Worm (Caenorhabditis elegans) whole organism, L3 larva: ENCODE measurements around the gene tmem-138.

ENCODE experiments used
- ZK546.5 ChIP-seq: sonication (generic microtip); optimal IDR thresholded peaks from 2 replicates; lab custom pipeline; 2017; ENCODE audit warnings: missing biosample characterization, missing genetic modification characterization
- aly-2 ChIP-seq: fragments of 150-350 bp; optimal IDR thresholded peaks from 2 replicates; lab custom pipeline; 2014; ENCODE audit warnings: missing biosample characterization, missing genetic modification characterization
- ceh-16 ChIP-seq: sonication (generic microtip); optimal IDR thresholded peaks from 2 replicates; lab custom pipeline; 2017; ENCODE audit warnings: missing biosample characterization, missing genetic modification characterization
- ceh-28 ChIP-seq: fragments of 150-350 bp; optimal IDR thresholded peaks from 2 replicates; lab custom pipeline; 2014; ENCODE audit warnings: missing biosample characterization, missing genetic modification reagents, missing genetic modification characterization
- ceh-82 ChIP-seq: fragments of 150-350 bp; optimal IDR thresholded peaks from 2 replicates; lab custom pipeline; 2014; ENCODE audit warnings: missing biosample characterization, missing genetic modification characterization
- egl-5 ChIP-seq: fragments of 150-350 bp; optimal IDR thresholded peaks from 2 replicates; lab custom pipeline; 2017; ENCODE audit warnings: missing biosample characterization, missing genetic modification reagents, missing genetic modification characterization, inconsistent platforms
- elt-2 ChIP-seq: sonication (generic microtip); optimal IDR thresholded peaks from 2 replicates; lab custom pipeline; 2016; ENCODE audit warnings: missing genetic modification reagents, mild to moderate bottlenecking, missing genetic modification characterization, missing compliant biosample characterization
- elt-3 ChIP-seq, 3 experiments: fragments of 150-350 bp in 1 of 3; sonication (generic microtip) in 2 of 3; optimal IDR thresholded peaks; 2 replicates in 2 of 3; 4 replicates in 1 of 3; lab custom pipeline; 2014 to 2017; ENCODE audit warnings: missing biosample characterization in 3 of 3, missing genetic modification characterization in 3 of 3
- eor-1 ChIP-seq, 2 experiments: fragments of 150-350 bp; optimal IDR thresholded peaks; 2 replicates each; lab custom pipeline; 2014 to 2018; ENCODE audit warnings: missing biosample characterization in 2 of 2, missing genetic modification characterization in 2 of 2
- fkh-10 ChIP-seq: sonication (generic microtip); optimal IDR thresholded peaks from 2 replicates; lab custom pipeline; 2017; ENCODE audit warnings: missing biosample characterization, missing genetic modification reagents, missing genetic modification characterization
- fkh-2 ChIP-seq: fragments of 150-350 bp; optimal IDR thresholded peaks from 2 replicates; lab custom pipeline; 2014; ENCODE audit warnings: missing biosample characterization, missing genetic modification reagents, missing genetic modification characterization
- hmg-11 ChIP-seq: sonication (generic microtip); optimal IDR thresholded peaks from 2 replicates; lab custom pipeline; 2016; ENCODE audit warnings: missing genetic modification characterization, missing compliant biosample characterization
- jun-1 ChIP-seq: fragments of 150-350 bp; optimal IDR thresholded peaks from 2 replicates; lab custom pipeline; 2014; ENCODE audit warnings: missing biosample characterization, missing genetic modification reagents, missing genetic modification characterization
- lin-15B ChIP-seq: fragments of 150-350 bp; optimal IDR thresholded peaks from 2 replicates; lab custom pipeline; 2014; ENCODE audit warnings: missing biosample characterization, missing genetic modification characterization
- lin-39 ChIP-seq: fragments of 150-350 bp; optimal IDR thresholded peaks from 2 replicates; lab custom pipeline; 2018; ENCODE audit warnings: missing biosample characterization, missing genetic modification reagents, missing genetic modification characterization
- lsy-12 ChIP-seq: sonication (generic microtip); optimal IDR thresholded peaks from 2 replicates; lab custom pipeline; 2016; ENCODE audit warnings: mild to moderate bottlenecking, missing genetic modification characterization, missing compliant biosample characterization
- mdl-1 ChIP-seq: fragments of 150-350 bp; optimal IDR thresholded peaks from 2 replicates; lab custom pipeline; 2014; ENCODE audit warnings: missing biosample characterization, missing genetic modification characterization
- mml-1 ChIP-seq: fragments of 150-350 bp; sonication (generic microtip); optimal IDR thresholded peaks from 3 replicates; lab custom pipeline; 2014; ENCODE audit warnings: missing biosample characterization, missing genetic modification characterization
- nfya-1 ChIP-seq: sonication (generic microtip); optimal IDR thresholded peaks from 2 replicates; lab custom pipeline; 2017; ENCODE audit warnings: missing genetic modification characterization, mild to moderate bottlenecking, missing compliant biosample characterization, antibody characterized with exemption, moderate library complexity; ENCODE audit not compliant: insufficient read depth
- nhr-11 ChIP-seq: fragments of 150-350 bp; optimal IDR thresholded peaks from 2 replicates; lab custom pipeline; 2014; ENCODE audit warnings: missing biosample characterization, missing genetic modification characterization
- nhr-23 ChIP-seq: fragments of 150-350 bp; optimal IDR thresholded peaks from 2 replicates; lab custom pipeline; 2014; ENCODE audit warnings: missing biosample characterization, missing genetic modification reagents, missing genetic modification characterization
- nhr-237 ChIP-seq: fragments of 150-350 bp; optimal IDR thresholded peaks from 2 replicates; lab custom pipeline; 2014; ENCODE audit warnings: missing biosample characterization, missing genetic modification characterization
- nhr-25 ChIP-seq: sonication (generic microtip); optimal IDR thresholded peaks from 2 replicates; lab custom pipeline; 2017; ENCODE audit warnings: missing biosample characterization, missing genetic modification characterization
- nhr-28 ChIP-seq: fragments of 150-350 bp; optimal IDR thresholded peaks from 2 replicates; lab custom pipeline; 2014; ENCODE audit warnings: missing biosample characterization, missing genetic modification characterization
- nhr-43 ChIP-seq: sonication (generic microtip); optimal IDR thresholded peaks from 2 replicates; lab custom pipeline; 2016; ENCODE audit warnings: mild to moderate bottlenecking, missing genetic modification characterization, missing compliant biosample characterization; ENCODE audit not compliant: poor library complexity, severe bottlenecking
- nhr-67 ChIP-seq: fragments of 150-350 bp; optimal IDR thresholded peaks from 2 replicates; lab custom pipeline; 2014; ENCODE audit warnings: missing biosample characterization, missing genetic modification characterization
- nhr-76 ChIP-seq: fragments of 150-350 bp; sonication (generic microtip); optimal IDR thresholded peaks from 5 replicates; lab custom pipeline; 2014; ENCODE audit warnings: missing biosample characterization, missing genetic modification characterization
- nhr-77 ChIP-seq: fragments of 150-350 bp; optimal IDR thresholded peaks from 2 replicates; lab custom pipeline; 2014; ENCODE audit warnings: missing biosample characterization, missing genetic modification characterization
- pha-4 ChIP-seq: fragments of 150-350 bp; optimal IDR thresholded peaks from 2 replicates; lab custom pipeline; 2014; ENCODE audit warnings: missing biosample characterization, missing genetic modification reagents, missing genetic modification characterization
- pqm-1 ChIP-seq: fragments of 150-350 bp; optimal IDR thresholded peaks from 2 replicates; lab custom pipeline; 2017; ENCODE audit warnings: missing biosample characterization, missing genetic modification characterization, inconsistent platforms
- sea-2 ChIP-seq: fragments of 150-350 bp; sonication (generic microtip); optimal IDR thresholded peaks from 4 replicates; lab custom pipeline; 2014; ENCODE audit warnings: missing biosample characterization, missing genetic modification reagents, missing genetic modification characterization
- skn-1 ChIP-seq: fragments of 150-350 bp; optimal IDR thresholded peaks from 2 replicates; lab custom pipeline; 2014; ENCODE audit warnings: missing biosample characterization, missing genetic modification characterization
- snpc-4 ChIP-seq: fragments of 150-350 bp; optimal IDR thresholded peaks from 2 replicates; lab custom pipeline; 2014; ENCODE audit warnings: missing biosample characterization, missing genetic modification characterization
- tbx-2 ChIP-seq: sonication (generic microtip); optimal IDR thresholded peaks from 2 replicates; lab custom pipeline; 2016; ENCODE audit warnings: mild to moderate bottlenecking, missing genetic modification characterization, missing compliant biosample characterization
- unc-62 ChIP-seq: fragments of 150-350 bp; sonication (generic microtip); optimal IDR thresholded peaks from 4 replicates; lab custom pipeline; 2014; ENCODE audit warnings: missing biosample characterization, missing genetic modification reagents, missing genetic modification characterization
- zag-1 ChIP-seq: fragments of 150-350 bp; optimal IDR thresholded peaks from 2 replicates; lab custom pipeline; 2014; ENCODE audit warnings: missing biosample characterization, missing genetic modification characterization
- ztf-11 ChIP-seq: fragments of 150-350 bp; optimal IDR thresholded peaks from 2 replicates; lab custom pipeline; 2014; ENCODE audit warnings: missing biosample characterization, missing genetic modification characterization
- ztf-4 ChIP-seq: fragments of 150-350 bp; optimal IDR thresholded peaks from 2 replicates; lab custom pipeline; 2014; ENCODE audit warnings: missing biosample characterization, missing genetic modification characterization

Gene tmem-138

DNA sequence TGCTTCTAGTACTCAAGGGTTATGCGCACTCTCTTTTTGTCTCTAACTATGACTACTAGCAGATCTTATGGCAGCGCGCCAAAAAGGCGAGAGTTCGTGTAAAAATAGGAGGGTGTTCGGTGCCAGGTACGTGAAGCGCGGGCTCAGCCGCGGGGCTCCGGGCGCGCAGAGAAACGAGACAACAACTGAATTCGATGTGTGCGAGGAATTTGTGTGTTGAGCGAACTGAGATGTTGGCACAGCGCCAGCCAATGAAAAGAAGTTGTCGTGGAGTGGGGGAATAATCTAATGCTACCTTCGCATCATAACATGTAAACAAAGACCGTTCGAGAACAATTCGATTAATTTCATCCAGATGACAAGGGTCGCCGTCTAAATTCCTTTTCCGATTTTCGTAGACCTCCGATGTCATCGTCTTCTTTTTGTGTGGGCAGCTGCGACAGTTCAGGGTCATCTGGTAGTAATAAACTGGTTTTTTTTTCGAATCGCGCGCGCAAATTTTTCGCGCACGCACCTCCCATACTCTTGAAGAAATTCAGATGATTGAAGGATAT is 25.6 kb upstream of the tmem-138 start (continued):
- no peak for TF ChIP-seq pqm-1 (tag; lab: Kevin White, UChicago)
- peak; percentile 60 for TF ChIP-seq egl-5 (tag; lab: Kevin White, UChicago)
- TF ChIP-seq fkh-10 (GFP tag; lab: Kevin White, UChicago) = peak; percentile 47

ce11 chrII:8135953-8136352 is 21.2 kb upstream of the tmem-138 start:
- TF ChIP-seq elt-3 (tag; optimal IDR thresholded peaks at IDR 0.05; lab: Kevin White, UChicago) (no peak), ztf-4 (tag; lab: Kevin White, UChicago) (no peak), unc-62 (GFP tag; lab: Kevin White, UChicago) (no peak), ceh-28 (tag; lab: Kevin White, UChicago) (no peak), skn-1 (tag; lab: Kevin White, UChicago) (no peak), mdl-1 (tag; lab: Kevin White, UChicago) (no peak), aly-2 (tag; lab: Kevin White, UChicago) (no peak), ZK546.5 (tag; lab: Kevin White, UChicago) (no peak), fkh-10 (GFP tag; lab: Kevin White, UChicago) (no peak), snpc-4 (tag; lab: Kevin White, UChicago) (no peak), lsy-12 (no peak), ceh-82 (no peak), nhr-237 (tag; lab: Kevin White, UChicago) (no peak), nhr-23 (tag; lab: Kevin White, UChicago) (no peak)

DNA sequence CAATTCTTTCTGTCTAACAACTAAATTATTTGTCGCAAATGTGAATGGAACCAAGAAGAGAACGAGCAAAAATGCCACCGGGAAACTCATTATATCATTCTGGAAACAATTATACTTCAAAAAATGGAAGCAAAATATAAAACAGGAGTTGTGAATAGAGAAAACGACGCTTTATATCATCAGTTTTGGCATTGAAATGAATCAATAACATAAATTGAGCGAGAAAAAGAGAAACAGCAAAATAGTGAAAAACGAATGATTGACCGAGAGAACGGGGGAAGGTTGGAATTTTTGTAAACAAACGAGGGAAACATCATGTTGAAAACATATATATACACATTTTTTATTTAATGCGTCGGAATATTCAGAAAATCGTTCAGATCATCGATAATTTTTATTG is 20.3 kb upstream of the tmem-138 start, which contains the start of gene ctns-1:
Gene ctns-1 (minus strand): TSS at position 101 of the 400 bp plus-strand sequence.
- TF ChIP-seq pha-4 (tag; lab: Kevin White, UChicago) = peak; percentile 30
- no peak for TF ChIP-seq tbx-2 (tag; lab: Kevin White, UChicago)
- TF ChIP-seq, all 47 proteins: peak for 1

DNA sequence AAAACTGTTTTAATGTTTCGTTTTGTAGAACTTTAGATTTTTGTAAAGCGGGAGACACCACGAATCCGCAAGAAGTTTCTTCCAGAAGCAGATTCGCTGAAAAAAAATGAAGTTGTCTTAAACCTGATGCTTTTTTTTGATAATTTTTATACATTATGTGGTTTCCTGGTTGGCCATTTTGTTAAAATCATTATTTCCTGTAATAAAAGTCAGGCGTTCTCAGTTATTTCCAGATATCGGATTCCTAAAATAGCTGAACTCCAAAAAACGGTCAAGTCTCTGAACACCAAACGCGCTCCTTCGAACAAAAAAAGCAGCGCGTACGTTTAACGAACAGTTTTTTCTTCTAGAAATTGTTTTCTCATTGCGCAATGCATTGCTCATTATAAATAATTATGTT is 19.7 kb upstream of the tmem-138 start:
- no peak for TF ChIP-seq ceh-16 (tag; lab: Kevin White, UChicago)
- peak; percentile 53 for TF ChIP-seq pha-4 (tag; lab: Kevin White, UChicago)
- no peak for TF ChIP-seq nhr-11
- no peak for TF ChIP-seq sea-2 (GFP tag; lab: Kevin White, UChicago)
- no peak for TF ChIP-seq zag-1 (tag; lab: Kevin White, UChicago)
- TF ChIP-seq eor-1 (tag; optimal IDR thresholded peaks at IDR 0.05; lab: Kevin White, UChicago) = no peak
- no peak for TF ChIP-seq unc-62 (GFP tag; lab: Kevin White, UChicago)
- TF ChIP-seq ceh-82 = no peak
- TF ChIP-seq elt-2 (tag; lab: Kevin White, UChicago) = no peak
- no peak for TF ChIP-seq nhr-237 (tag; lab: Kevin White, UChicago)
- TF ChIP-seq ztf-4 (tag; lab: Kevin White, UChicago) = no peak
- TF ChIP-seq nhr-28 (tag; lab: Kevin White, UChicago) = no peak
- no peak for TF ChIP-seq fkh-2 (tag; lab: Kevin White, UChicago)
- TF ChIP-seq mml-1 (tag; lab: Kevin White, UChicago) = no peak
- peak; percentile 26 for TF ChIP-seq nfya-1 (tag; lab: Kevin White, UChicago)
- TF ChIP-seq lin-39 = no peak
- TF ChIP-seq jun-1 = no peak
- peak; percentile 31 for TF ChIP-seq lin-15B
- TF ChIP-seq nhr-43 (tag; lab: Kevin White, UChicago) = no peak
- TF ChIP-seq nhr-67 (tag; lab: Kevin White, UChicago) = no peak
- TF ChIP-seq snpc-4 (tag; lab: Kevin White, UChicago) = peak; percentile 14
- peak; percentile 16 for TF ChIP-seq nhr-25

DNA sequence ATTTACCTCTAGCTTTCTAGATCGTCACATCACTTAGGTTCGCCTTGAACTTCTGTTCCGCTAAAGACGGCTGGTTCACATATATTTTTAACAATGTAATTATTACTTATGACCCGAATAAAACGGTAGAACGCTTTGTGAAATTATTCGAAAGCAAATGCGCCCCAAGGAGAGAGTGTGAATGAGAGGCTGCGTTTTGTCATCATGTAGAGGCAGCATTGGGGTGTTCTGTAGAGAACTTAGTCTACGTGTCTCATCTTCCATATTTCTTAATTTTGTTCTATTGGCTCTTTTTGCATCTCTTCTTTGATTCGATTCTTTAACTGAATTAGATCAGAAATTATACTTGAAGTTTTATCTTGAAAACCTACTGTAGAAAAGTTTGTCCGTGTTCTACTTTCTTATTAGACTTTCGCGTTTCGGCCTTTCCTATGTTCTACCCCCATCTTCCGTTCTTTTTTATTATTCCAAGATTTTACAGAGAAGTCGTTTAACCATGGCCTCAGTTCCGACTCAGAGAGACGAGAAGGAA is 19.0 kb upstream of the tmem-138 start, which contains the start of gene cdc-48.2:
Gene cdc-48.2 (plus strand): TSS at position 482 of the 532 bp plus-strand sequence.
- no peak for TF ChIP-seq nhr-25
- TF ChIP-seq hmg-11 (tag; lab: Kevin White, UChicago) = no peak
- no peak for TF ChIP-seq ztf-11 (tag; lab: Kevin White, UChicago)
- no peak for TF ChIP-seq unc-62 (GFP tag; lab: Kevin White, UChicago)
- no peak for TF ChIP-seq snpc-4 (tag; lab: Kevin White, UChicago)
- peak; percentile 2 for TF ChIP-seq pha-4 (tag; lab: Kevin White, UChicago)
- TF ChIP-seq egl-5 (tag; lab: Kevin White, UChicago) = no peak
- TF ChIP-seq nhr-77 = no peak
- no peak for TF ChIP-seq ceh-28 (tag; lab: Kevin White, UChicago)
- TF ChIP-seq lin-15B = peak; percentile 34
- TF ChIP-seq fkh-10 (GFP tag; lab: Kevin White, UChicago) = no peak
- no peak for TF ChIP-seq nhr-76
- peak; percentile 27 for TF ChIP-seq nfya-1 (tag; lab: Kevin White, UChicago)
- TF ChIP-seq skn-1 (tag; lab: Kevin White, UChicago) = peak; percentile 90
- TF ChIP-seq elt-3 (tag; optimal IDR thresholded peaks at IDR 0.05; lab: Kevin White, UChicago) = no peak
- TF ChIP-seq ceh-16 (tag; lab: Kevin White, UChicago) = no peak
